Fruit fly (Drosophila melanogaster): ENCODE measurements around the gene Ir100a.

Ir100a gene

DNA sequence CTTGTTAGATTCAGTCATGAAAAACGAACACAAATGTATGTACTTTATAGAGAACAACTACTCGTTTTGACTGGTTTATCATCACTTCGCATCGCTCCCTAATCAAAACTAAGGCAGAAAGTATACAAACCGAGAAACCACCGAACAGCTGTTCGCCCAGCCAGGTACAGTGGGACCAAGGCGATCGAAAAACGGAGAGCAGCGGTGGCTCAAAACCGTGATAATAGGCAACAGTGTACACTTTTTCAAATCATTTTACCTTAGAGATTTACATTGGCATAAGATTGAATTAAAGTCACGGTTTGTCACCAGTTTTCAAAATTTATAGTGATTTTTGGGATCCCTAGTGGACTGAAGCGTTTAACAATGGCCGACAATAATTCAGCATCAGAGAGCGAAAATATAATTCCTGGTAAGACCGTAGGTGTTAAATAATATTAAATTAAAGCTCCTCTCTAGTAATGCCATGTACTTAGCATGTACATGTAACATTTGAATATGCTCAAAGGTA lies 4.5 kb downstream of the Ir100a start, which contains the start of the genes CG42233 and CG1971:
Gene CG42233 (minus strand): TSS at position 51 of the 511 bp plus-strand sequence.
Gene CG1971 (plus strand): TSS at position 241 of the 511 bp plus-strand sequence.
- no peak for TF ChIP-seq noc (tag; optimal IDR thresholded peaks at IDR 0.05)

- no peak for TF ChIP-seq noc (tag; optimal IDR thresholded peaks at IDR 0.05)
Observed at dm6 chr3R:31808571-31808970, 7.8 kb downstream of the Ir100a start.

DNA sequence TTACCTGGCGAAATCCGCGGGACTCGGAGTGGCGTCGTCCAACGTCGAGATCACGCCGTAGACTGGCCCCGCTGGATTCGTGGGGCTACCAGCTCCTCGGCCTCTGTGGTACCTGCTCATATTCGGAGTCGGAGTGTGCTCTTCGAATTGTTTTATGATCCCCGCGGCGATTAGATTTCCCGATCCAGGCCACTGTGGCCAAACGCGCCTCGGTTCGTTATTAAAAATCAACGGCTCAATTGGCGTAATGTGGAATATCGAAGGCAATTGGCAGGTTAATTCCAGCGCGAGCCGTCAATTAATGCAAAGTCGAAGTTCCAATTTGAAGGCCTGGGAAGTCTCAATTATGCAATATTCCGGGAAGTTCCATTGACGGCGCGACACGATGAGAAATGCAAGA lies 8.9 kb downstream of the Ir100a start:
- TF ChIP-seq noc (tag; optimal IDR thresholded peaks at IDR 0.05), result no peak

DNA sequence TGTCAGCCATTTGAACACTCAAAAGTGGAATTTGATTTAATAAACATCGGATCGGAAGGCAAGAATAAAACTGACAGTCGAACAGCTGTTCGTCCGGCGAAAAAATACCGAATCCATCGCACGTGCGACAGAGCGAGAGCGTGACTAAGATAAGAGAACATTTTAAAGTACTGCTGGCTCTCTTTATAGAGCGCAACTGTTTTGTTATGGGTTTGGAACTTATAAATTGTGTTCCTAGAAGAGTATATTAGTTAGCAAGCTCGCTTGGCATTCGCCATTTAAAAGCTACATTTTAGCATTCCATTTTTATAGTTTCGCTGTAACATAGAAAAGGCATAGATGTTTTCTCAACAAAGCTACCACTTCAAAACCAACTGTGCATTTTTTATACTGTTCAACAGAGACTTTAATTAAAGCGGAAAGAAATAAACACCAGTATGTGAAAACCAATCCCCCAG lies 9.3 kb downstream of the Ir100a start, which contains the start of gene Rift:
Gene Rift (minus strand): TSS at position 114 of the 458 bp plus-strand sequence.
- no peak for TF ChIP-seq noc (tag; optimal IDR thresholded peaks at IDR 0.05)

DNA sequence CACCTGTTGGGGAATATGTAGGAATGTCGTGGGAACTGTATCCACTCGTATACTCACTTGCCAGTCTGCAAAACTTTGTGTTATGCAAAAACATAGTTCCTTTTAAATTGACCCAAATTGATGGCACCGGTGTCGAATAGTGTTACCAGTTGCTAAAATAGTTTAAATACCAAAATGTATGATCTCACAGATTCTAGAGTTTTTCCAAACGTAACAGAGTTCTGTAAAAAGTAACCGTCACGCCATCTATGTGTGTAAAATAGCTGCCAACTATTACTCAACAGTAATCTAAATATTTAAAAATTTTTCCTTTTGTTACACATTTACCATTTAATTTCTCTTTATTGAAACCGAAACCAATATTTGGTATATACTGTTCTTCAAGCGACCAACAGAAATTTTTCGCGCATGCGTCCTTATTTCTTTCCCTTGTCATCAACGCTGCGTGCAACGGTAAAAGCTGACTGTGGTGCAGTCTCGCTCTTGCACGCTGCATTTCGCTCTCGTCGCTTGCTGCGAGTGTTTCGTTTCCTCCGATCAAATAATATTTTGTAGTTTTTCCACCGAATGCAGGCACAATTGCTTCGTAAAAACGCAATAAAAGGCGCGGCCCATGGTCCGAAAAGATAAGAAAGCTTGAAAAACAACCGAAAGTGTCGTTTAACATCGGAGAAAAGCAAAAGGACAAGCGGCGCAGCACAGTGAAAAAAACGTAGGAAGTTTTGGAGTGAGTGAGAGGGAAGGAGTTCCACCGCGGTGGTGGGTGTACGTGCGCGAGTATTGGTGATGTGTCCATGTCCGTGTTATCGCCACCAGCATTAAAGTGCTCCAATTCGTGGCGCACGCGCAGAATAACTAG lies 11.6 kb downstream of the Ir100a start, which contains the start of the genes FeCH and RhoGAP100F:
Gene FeCH (minus strand): TSS at position 180 of the 859 bp plus-strand sequence.
Gene RhoGAP100F (plus strand): TSS at position 493 of the 859 bp plus-strand sequence.
- TF ChIP-seq noc (tag; optimal IDR thresholded peaks at IDR 0.05), result no peak

DNA sequence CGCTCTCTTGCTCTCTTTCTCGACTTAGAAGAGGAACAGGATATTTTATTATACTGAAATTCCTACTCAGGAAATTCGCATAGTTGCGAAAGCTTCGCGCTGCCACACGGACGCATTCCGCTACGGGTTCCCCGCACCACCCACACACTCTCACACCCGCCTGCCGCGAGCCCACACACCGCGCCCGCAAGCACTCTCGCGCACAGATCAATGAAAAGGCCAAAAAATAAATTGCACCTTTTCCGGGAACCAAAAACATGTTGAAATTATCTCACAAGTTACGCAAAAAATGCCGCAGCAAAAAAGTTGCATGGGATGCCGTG lies 12.2 kb downstream of the Ir100a start:
- TF ChIP-seq noc (tag; optimal IDR thresholded peaks at IDR 0.05), result no peak

DNA sequence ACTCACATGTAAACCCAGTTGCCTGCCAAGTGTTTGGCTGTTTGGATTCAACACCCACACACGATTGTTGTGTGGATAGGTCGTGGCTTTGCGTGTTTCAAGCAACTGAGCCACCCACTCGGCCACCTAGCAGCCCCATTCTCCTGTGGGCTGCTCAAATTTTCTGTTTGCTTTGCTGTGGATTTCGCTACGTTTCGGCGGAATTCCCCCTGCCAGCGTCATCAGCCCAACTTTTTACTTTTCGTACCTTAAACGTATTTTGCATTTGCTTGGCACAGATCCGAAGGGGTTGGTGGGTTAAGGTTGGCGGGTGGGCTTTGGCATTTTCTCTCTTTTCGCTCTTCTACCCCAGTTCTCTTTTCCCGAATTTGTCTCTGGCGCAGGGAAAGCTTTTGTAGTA lies 21.7 kb downstream of the Ir100a start:
- TF ChIP-seq noc (tag; optimal IDR thresholded peaks at IDR 0.05), result no peak

dm6 chr3R:31824200-31824599 lies 23.4 kb downstream of the Ir100a start:
- no peak for TF ChIP-seq noc (tag; optimal IDR thresholded peaks at IDR 0.05)

DNA sequence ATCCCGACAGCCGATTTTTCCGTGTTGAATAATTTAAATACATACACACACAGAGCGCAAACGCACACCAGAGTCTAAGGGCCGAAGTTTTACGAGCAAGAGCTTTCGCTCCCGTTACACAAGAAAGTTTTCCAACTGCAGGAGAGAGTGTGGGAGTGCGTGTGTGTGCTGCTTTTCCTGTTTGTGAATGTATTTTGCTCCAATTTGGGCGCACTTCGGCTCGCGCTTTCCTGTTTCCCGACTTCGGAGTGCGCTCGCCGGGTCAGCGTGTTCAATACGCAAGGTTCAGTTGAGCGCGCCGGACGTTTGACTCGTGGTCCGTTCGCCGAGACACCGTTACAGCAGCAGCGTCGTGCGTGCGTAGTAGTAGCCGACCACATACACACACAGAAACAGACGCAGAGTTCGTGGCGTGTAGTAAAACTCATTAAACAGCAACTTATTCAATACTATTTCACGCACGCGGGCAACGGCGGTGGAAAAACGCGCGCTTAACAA lies 24.9 kb downstream of the Ir100a start:
- TF ChIP-seq noc (tag; optimal IDR thresholded peaks at IDR 0.05), result no peak

dm6 chr3R:31826422-31826821 lies 25.7 kb downstream of the Ir100a start:
- no peak for TF ChIP-seq noc (tag; optimal IDR thresholded peaks at IDR 0.05)

DNA sequence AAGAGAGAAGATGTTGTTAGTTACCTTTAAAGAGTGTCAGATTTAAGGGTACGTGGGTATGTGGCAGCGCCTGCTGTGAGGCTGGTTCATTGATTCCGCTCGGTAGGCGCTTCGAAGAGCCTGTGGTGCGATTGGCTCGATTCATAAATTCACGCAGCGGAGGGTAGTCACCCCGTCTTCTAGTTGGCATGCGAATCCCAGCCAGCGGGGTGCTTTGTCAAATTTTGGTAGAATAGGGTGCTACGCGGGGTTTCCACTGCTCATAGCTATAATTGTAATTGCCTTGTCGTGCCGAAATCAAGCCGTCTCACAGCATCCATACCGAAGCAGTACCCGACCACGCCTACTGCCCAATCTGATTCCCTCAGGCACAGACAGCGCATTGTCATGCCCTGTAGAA lies 51.4 kb downstream of the Ir100a start:
- TF ChIP-seq noc (tag; optimal IDR thresholded peaks at IDR 0.05), result no peak

Measured in whole organism, larva.